Worm (Caenorhabditis elegans) whole organism, L2 larva: ENCODE measurements around the gene R03G8.1.
A peak's percentile ranks its signal among the peaks of the same experiment; 100 is the strongest.

ENCODE experiments used
- ZK546.5 ChIP-seq: sonication (generic microtip); optimal IDR thresholded peaks from 2 replicates; lab custom pipeline; 2017; ENCODE audit warnings: missing biosample characterization, missing genetic modification characterization
- elt-3 ChIP-seq: sonication (generic microtip); optimal IDR thresholded peaks from 2 replicates; lab custom pipeline; 2017; ENCODE audit warnings: missing biosample characterization, missing genetic modification characterization
- nhr-237 ChIP-seq: fragments of 150-350 bp; optimal IDR thresholded peaks from 2 replicates; lab custom pipeline; 2014; ENCODE audit warnings: missing biosample characterization, missing genetic modification characterization
- sem-4 ChIP-seq: fragments of 150-350 bp; optimal IDR thresholded peaks from 2 replicates; lab custom pipeline; 2014; ENCODE audit warnings: missing biosample characterization, missing genetic modification reagents, missing genetic modification characterization
- unc-55 ChIP-seq: fragments of 150-350 bp; sonication (generic microtip); optimal IDR thresholded peaks from 3 replicates; lab custom pipeline; 2014; ENCODE audit warnings: missing biosample characterization, missing genetic modification reagents, missing genetic modification characterization
- zag-1 ChIP-seq: fragments of 150-350 bp; optimal IDR thresholded peaks from 2 replicates; lab custom pipeline; 2014; ENCODE audit warnings: missing biosample characterization, missing genetic modification characterization
- ztf-4 ChIP-seq: fragments of 150-350 bp; optimal IDR thresholded peaks from 2 replicates; lab custom pipeline; 2014; ENCODE audit warnings: missing biosample characterization, missing genetic modification characterization

- no peak for TF ChIP-seq zag-1 (tag; lab: Kevin White, UChicago)
- TF ChIP-seq ZK546.5 (tag; lab: Kevin White, UChicago) = no peak
- no peak for TF ChIP-seq nhr-237
- TF ChIP-seq unc-55 (GFP tag; lab: Kevin White, UChicago) = peak; percentile 74
- peak; percentile 26 for TF ChIP-seq ztf-4 (tag; lab: Kevin White, UChicago)
- no peak for TF ChIP-seq elt-3 (tag; lab: Kevin White, UChicago)
- TF ChIP-seq sem-4 = peak; percentile 53
These were observed 36.7 kb downstream of the R03G8.1 start for ce11 chrX:13121104-13121503.
